Worm (Caenorhabditis elegans) whole organism, young adult: ENCODE measurements around the gene F56C3.10.

Experiments
- F10E7.11 ChIP-seq: sonication (generic microtip); optimal IDR thresholded peaks from 2 replicates; lab custom pipeline; 2017; ENCODE audit warnings: mild to moderate bottlenecking, missing genetic modification characterization, moderate library complexity, missing compliant biosample characterization
- K12H6.12 ChIP-seq: fragments of 200-800 bp; sonication (Bioruptor generic); optimal IDR thresholded peaks from 2 replicates; lab custom pipeline; 2018; ENCODE audit warnings: mild to moderate bottlenecking, missing genetic modification characterization, missing compliant biosample characterization
- bed-1 ChIP-seq: fragments of 200-800 bp; sonication (Bioruptor generic); IDR thresholded peaks from 2 replicates; pipeline ENCODE4 v1.3.6; 2022; ENCODE audit warnings: missing genetic modification reagents, missing genetic modification characterization, missing compliant biosample characterization
- bed-2 ChIP-seq: fragments of 200-800 bp; sonication (Bioruptor generic); IDR thresholded peaks from 2 replicates; pipeline ENCODE4 v1.3.6; 2022; ENCODE audit warnings: missing genetic modification reagents, missing genetic modification characterization, missing compliant biosample characterization
- him-1 ChIP-seq: sonication (generic microtip); optimal IDR thresholded peaks from 2 replicates; lab custom pipeline; 2016; ENCODE audit warnings: missing genotype, missing genetic modification reagents, missing genetic modification characterization, missing compliant biosample characterization
- hrde-1 ChIP-seq: sonication (generic microtip); optimal IDR thresholded peaks from 2 replicates; lab custom pipeline; 2016; ENCODE audit warnings: missing genetic modification characterization, mild to moderate bottlenecking, missing compliant biosample characterization, moderate library complexity, missing genotype, missing genetic modification reagents, borderline replicate concordance
- snpc-4 ChIP-seq, 5 experiments: fragments of 150-350 bp in 1 of 5; sonication (generic microtip) in 4 of 5; optimal IDR thresholded peaks; 2 replicates each; lab custom pipeline; 2014 to 2018; ENCODE audit warnings: missing genetic modification characterization in 5 of 5, missing biosample characterization in 3 of 5, antibody characterized with exemption in 2 of 5, mild to moderate bottlenecking in 2 of 5, missing compliant biosample characterization in 2 of 5, missing genotype in 2 of 5, moderate library complexity in 2 of 5, missing genetic modification reagents in 1 of 5
- tbx-9 ChIP-seq: sonication (generic microtip); optimal IDR thresholded peaks from 2 replicates; lab custom pipeline; 2016; ENCODE audit warnings: borderline replicate concordance, missing genetic modification characterization, inconsistent platforms, missing compliant biosample characterization
- unc-130 ChIP-seq: sonication (generic microtip); optimal IDR thresholded peaks from 2 replicates; lab custom pipeline; 2016; ENCODE audit warnings: missing genetic modification reagents, missing genetic modification characterization, missing compliant biosample characterization
- unc-62 ChIP-seq: fragments of 150-350 bp; optimal IDR thresholded peaks from 2 replicates; lab custom pipeline; 2014; ENCODE audit warnings: missing biosample characterization, missing genetic modification reagents, missing genetic modification characterization
- zfh-2 ChIP-seq: fragments of 200-800 bp; sonication (Bioruptor generic); conservative IDR thresholded peaks from 2 replicates; pipeline ENCODE4 v1.3.6; 2022; ENCODE audit warnings: missing genetic modification reagents, missing genetic modification characterization, missing compliant biosample characterization

DNA sequence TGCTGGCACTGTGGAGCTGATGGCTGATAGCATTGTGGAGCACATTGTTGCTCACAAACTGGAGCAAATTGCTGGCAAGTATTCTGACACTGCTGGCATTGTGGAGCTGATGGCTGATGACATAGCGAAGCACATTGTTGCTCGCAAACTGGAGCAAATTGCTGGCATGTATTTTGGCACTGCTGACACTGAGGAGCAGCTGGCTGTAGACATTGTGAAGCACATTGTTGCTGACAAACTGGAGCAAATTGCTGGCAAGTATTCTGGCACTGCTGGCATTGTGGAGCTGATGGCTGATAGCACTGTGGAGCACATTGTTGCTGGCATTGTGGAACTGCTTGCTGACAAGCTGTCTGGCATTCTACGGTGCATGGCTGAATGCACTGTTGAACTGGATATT is 27.8 kb upstream of the F56C3.10 start:
- no peak for TF ChIP-seq snpc-4 (GFP tag; optimal IDR thresholded peaks at IDR 0.05; lab: Kevin White, UChicago)
- no peak for TF ChIP-seq snpc-4 (tag; optimal IDR thresholded peaks at IDR 0.05; lab: Kevin White, UChicago)
- no peak for TF ChIP-seq unc-130
- TF ChIP-seq bed-1 (GFP tag; lab: Robert Waterston, UW) = no peak
- no peak for TF ChIP-seq K12H6.12
- no peak for TF ChIP-seq bed-2 (GFP tag; lab: Robert Waterston, UW)
- no peak for TF ChIP-seq zfh-2 (GFP tag; lab: Robert Waterston, UW)
- TF ChIP-seq hrde-1 (tag; lab: Kevin White, UChicago) = no peak
- TF ChIP-seq unc-62 (GFP tag; lab: Kevin White, UChicago) = no peak
- TF ChIP-seq him-1 = no peak
- no peak for TF ChIP-seq F10E7.11 (tag; lab: Kevin White, UChicago)
- TF ChIP-seq tbx-9 = no peak
